Worm (Caenorhabditis elegans) whole organism, late embryonic: ENCODE data around the gene mms-19.

Experiments
- ama-1 ChIP-seq: fragments of 150-350 bp; optimal IDR thresholded peaks from 2 replicates; lab custom pipeline; 2014
- ets-4 ChIP-seq: sonication (generic microtip); optimal IDR thresholded peaks from 2 replicates; lab custom pipeline; 2016; ENCODE audit warnings: missing genetic modification characterization, missing compliant biosample characterization
- nhr-11 ChIP-seq: fragments of 150-350 bp; optimal IDR thresholded peaks from 2 replicates; lab custom pipeline; 2014; ENCODE audit warnings: missing biosample characterization, missing genetic modification characterization
- pax-1 ChIP-seq: fragments of 150-350 bp; optimal IDR thresholded peaks from 2 replicates; lab custom pipeline; 2014; ENCODE audit warnings: missing biosample characterization, missing genetic modification characterization
- pha-4 ChIP-seq: fragments of 150-350 bp; optimal IDR thresholded peaks from 2 replicates; lab custom pipeline; 2018; ENCODE audit warnings: missing biosample characterization, missing genetic modification reagents, missing genetic modification characterization
- syd-9 ChIP-seq: sonication (generic microtip); optimal IDR thresholded peaks from 2 replicates; lab custom pipeline; 2016; ENCODE audit warnings: mild to moderate bottlenecking, missing genetic modification characterization, moderate library complexity, missing compliant biosample characterization
- tbx-7 ChIP-seq: sonication (generic microtip); optimal IDR thresholded peaks from 2 replicates; lab custom pipeline; 2016; ENCODE audit warnings: missing genotype, missing genetic modification characterization, missing compliant biosample characterization
- unc-86 ChIP-seq: sonication (generic microtip); optimal IDR thresholded peaks from 2 replicates; lab custom pipeline; 2016; ENCODE audit warnings: missing genetic modification characterization, missing compliant biosample characterization

- TF ChIP-seq pha-4 (no peak), ama-1 (lab: Kevin White, UChicago) (no peak), unc-86 (tag; lab: Kevin White, UChicago) (no peak), nhr-11 (tag; lab: Kevin White, UChicago) (no peak), tbx-7 (tag; lab: Kevin White, UChicago) (no peak), syd-9 (tag; lab: Kevin White, UChicago) (no peak), pax-1 (tag; lab: Kevin White, UChicago) (no peak), ets-4 (tag; lab: Kevin White, UChicago) (no peak)
Measured at ce11 chrV:5558590-5558989, 44.4 kb downstream of the mms-19 start, which contains the start of gene glb-5.
